Worm (Caenorhabditis elegans) whole organism, dauer: ENCODE results near the gene F20E11.7.

Source experiments
- unc-62 ChIP-seq: sonication (generic microtip); optimal IDR thresholded peaks from 2 replicates; lab custom pipeline; 2017; ENCODE audit warnings: missing biosample characterization, missing genetic modification reagents, missing genetic modification characterization

Gene F20E11.7

DNA sequence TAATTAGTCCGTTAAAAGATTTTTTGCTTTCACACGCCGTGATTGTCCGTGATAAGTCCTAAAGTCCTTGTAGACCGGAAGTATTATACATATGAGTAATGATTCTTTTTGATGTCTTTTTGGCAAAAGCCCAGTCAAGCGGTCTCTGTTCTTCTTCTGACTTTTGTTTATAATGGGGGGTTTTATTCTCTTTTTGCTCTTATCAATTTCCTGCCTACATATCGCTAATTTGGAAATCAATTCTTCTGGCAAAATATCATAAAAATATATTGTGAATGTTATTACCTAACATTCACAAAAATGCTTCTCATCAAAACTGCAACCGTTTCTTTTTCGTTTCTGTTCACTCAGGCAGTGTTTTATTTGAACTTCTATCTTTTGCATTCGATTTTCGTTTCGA is 12.1 kb downstream of the F20E11.7 start, which contains the start of gene srbc-61:
srbc-61 (plus strand) TSS at position 301 of the 400 bp plus-strand sequence.
- no peak for TF ChIP-seq unc-62

DNA sequence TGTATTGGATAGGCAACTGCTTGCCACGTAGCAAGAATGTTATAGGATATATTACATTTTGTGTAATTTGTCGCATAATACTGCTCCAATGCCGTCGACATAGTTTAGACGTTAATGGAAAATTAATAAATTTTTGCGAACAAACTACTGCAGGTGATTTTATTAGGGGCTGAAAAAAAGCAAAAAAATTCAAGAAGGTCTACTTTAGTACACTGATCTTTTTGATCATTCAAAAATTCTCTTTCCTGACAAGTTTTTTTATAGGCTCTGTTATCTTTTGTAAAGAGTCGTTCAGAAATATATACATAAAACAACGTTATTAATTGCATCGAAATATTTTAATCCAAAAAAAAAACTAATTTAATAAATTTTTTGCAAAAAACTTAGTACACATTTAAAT is 20.7 kb downstream of the F20E11.7 start, which contains the start of gene srh-111:
srh-111 (minus strand) TSS at position 101 of the 400 bp plus-strand sequence.
- TF ChIP-seq unc-62 = no peak

DNA sequence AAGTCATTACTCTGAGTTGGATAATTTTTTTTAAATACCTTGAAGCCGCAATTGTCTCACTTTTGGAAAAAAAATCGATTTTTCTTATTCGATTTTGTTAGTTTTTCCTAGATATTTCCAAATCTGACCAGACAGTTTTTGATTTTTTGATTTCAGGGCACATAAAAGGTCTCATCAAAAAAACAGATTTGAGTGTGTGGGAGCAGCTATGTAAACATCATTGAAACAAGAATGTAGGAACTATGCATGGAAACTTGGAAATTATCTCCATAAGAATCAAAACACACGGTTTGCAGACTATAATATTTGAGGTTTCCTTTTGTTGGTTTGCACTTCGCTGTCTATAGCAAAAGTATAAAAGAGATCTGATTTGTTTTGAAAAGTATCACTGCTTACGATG is 21.7 kb downstream of the F20E11.7 start, which contains the start of gene scl-24:
scl-24 (plus strand) TSS at position 301 of the 400 bp plus-strand sequence.
- TF ChIP-seq unc-62 = no peak

DNA sequence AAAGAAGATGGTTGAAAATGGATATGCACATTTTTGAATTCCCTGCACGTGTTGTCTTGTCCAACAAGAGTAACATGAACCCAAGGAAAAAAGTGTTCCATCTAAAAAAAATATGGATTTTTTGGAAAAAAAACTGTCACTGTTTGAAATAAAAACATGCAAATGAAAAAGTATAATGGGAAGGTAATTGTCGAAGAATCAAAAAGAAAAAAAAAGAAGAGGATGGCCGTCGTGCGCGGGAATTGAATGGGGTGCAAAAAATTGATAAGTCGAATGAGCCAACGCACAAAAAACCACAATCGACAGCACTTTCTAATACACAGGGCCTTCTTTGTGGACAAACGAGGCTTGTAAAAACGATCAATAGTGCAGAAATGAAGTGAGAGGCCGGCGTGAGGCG is 29.4 kb downstream of the F20E11.7 start, which contains the start of gene fbxa-102:
fbxa-102 (minus strand) TSS at position 101 of the 400 bp plus-strand sequence.
- TF ChIP-seq unc-62 = no peak

DNA sequence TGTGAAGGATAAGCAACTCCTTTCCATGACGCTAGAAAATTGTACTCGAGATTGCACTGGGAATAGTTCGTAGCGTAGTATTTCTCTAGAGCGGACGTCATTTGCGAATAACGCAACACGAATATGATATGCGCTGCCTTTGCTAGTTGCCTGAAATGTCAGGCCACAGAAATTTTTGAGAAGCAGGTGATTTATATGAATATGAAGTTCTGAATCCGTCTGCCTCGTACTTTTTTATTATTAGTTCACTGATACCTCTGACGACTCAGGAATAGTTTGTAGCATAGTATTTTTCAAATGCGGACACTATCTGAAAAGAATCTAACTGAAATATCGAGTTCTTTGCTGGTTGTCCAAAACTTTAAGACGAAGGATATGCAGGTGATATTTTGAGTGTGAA is 31.7 kb downstream of the F20E11.7 start, which contains the start of gene srh-118:
srh-118 (minus strand) TSS at position 101 of the 400 bp plus-strand sequence.
- TF ChIP-seq unc-62 = no peak

DNA sequence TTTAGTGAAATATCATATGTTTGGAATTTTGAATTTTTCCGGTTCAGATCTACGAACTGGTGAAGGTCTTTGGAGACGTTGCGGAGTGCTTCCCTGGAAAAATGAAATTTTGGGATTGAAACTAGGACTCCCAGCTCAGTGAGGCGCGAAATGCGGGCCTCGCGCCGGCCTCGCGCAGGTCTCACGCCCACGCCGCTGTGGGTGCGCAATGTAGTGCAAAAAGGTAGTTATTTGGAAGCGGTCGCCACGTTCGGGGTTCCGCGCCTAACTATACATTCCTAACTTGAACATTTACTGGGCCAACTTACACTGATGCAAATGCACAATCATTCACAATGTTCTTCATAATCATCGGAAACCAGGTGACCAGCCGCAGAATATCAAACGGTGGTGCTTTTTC is 35.7 kb downstream of the F20E11.7 start:
- no peak for TF ChIP-seq unc-62

DNA sequence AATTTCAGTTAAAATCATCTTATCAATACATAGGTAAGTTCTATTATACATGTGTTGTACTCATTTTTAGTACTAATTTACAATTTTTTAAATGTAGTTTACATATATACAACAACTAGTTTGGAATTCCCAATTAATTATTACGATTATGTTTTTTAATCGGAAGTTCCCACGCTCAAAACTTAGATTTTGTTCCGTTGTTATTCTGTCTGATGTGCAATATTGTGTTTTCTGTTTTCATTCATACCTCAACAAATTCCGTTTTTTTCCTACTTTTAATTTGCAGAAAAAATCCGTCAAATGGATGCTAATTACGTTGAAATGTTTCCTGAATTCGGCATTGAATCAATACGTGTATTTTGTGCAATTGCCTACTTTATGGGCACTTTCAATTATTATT is 41.9 kb downstream of the F20E11.7 start, which contains the start of gene srw-31:
srw-31 (plus strand) TSS at position 301 of the 400 bp plus-strand sequence.
- TF ChIP-seq unc-62 = no peak

DNA sequence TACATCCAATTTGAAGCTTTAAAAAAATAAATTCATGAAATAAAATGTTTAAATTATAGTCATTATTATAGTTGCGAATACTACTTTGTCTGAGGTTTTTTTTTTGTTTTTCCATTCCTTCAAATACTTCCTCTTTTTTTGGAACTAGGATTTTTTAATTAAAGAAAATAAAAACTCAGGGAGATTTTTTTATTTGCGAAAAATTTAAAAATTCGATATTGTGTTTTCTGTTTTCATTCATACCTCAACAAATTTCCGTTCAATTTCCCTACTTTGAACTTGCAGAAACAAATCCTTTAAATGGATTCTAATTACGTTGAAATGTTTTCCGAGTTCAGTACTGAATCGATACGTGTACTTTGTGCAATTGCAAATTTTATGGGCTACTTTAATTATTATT is 44.1 kb downstream of the F20E11.7 start, which contains the start of gene srw-32:
srw-32 (plus strand) TSS at position 301 of the 400 bp plus-strand sequence.
- TF ChIP-seq unc-62 = no peak

DNA sequence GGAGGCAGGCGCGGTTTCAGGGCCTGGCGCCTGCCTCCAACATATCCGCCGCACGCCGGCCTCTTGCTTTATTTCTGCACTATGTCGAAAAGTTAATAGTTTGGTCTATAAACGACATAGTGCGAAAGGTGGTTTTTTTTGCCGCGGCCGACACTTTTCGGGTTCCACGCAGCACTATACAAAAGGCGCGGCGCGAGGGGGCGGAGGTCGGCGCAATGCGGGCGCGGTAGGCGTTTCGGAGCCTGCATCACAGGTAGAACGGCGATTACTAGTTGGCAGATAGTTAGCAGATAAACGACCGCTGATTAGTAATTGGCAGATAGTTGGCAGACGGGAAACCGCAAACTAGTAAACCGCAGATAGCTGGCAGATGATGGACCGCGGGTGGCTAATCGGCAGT is 48.4 kb downstream of the F20E11.7 start:
- TF ChIP-seq unc-62 = no peak

DNA sequence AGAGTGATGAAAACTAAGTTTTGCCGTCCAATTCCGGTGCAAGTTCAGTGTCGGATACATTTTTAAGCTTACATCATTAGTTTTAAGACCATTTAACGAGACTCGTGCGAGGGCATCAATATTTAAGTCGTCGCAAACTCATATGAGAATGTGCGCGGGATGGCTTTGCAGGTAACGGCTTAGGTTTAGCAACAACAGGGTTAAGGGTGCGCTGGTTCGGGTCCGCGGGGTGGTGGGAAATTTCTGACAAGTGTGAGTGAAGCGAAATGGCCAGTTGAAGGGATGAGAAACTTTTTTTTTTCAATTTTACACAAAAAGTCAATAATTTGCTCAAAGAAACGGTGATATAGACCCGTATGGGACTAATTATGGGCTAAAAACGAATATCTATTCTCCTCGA is 49.5 kb downstream of the F20E11.7 start:
- TF ChIP-seq unc-62 = no peak
